Worm (Caenorhabditis elegans) whole organism, L2 larva: ENCODE results near the gene set-16.

Source experiments
- F13H6.1 ChIP-seq: sonication (generic microtip); optimal IDR thresholded peaks from 2 replicates; lab custom pipeline; 2016; ENCODE audit warnings: missing genetic modification characterization, missing compliant biosample characterization
- R02D3.7 ChIP-seq: fragments of 150-350 bp; optimal IDR thresholded peaks from 2 replicates; lab custom pipeline; 2014; ENCODE audit warnings: missing biosample characterization, missing genetic modification characterization
- Y55F3AM.14 ChIP-seq: fragments of 200-800 bp; sonication (Bioruptor generic); optimal IDR thresholded peaks from 2 replicates; lab custom pipeline; 2018; ENCODE audit warnings: mild to moderate bottlenecking, missing genetic modification characterization, missing compliant biosample characterization
- ZK546.5 ChIP-seq: sonication (generic microtip); optimal IDR thresholded peaks from 2 replicates; lab custom pipeline; 2017; ENCODE audit warnings: missing biosample characterization, missing genetic modification characterization
- alr-1 ChIP-seq: fragments of 150-350 bp; optimal IDR thresholded peaks from 2 replicates; lab custom pipeline; 2014; ENCODE audit warnings: missing biosample characterization, missing genetic modification characterization
- aly-2 ChIP-seq: fragments of 150-350 bp; optimal IDR thresholded peaks from 2 replicates; lab custom pipeline; 2014; ENCODE audit warnings: missing biosample characterization, missing genetic modification characterization
- ama-1 ChIP-seq: fragments of 150-350 bp; optimal IDR thresholded peaks from 2 replicates; lab custom pipeline; 2018; ENCODE audit warnings: inconsistent platforms
- ceh-82 ChIP-seq: fragments of 150-350 bp; optimal IDR thresholded peaks from 2 replicates; lab custom pipeline; 2014; ENCODE audit warnings: missing biosample characterization, missing genetic modification characterization
- crh-2 ChIP-seq: sonication (generic microtip); optimal IDR thresholded peaks from 2 replicates; lab custom pipeline; 2017; ENCODE audit warnings: missing biosample characterization, missing genetic modification characterization
- dmd-4 ChIP-seq: sonication (generic microtip); optimal IDR thresholded peaks from 2 replicates; lab custom pipeline; 2017; ENCODE audit warnings: missing biosample characterization, missing genetic modification characterization
- egl-27 ChIP-seq: sonication (generic microtip); optimal IDR thresholded peaks from 3 replicates; lab custom pipeline; 2017; ENCODE audit warnings: missing biosample characterization, missing genetic modification reagents, missing genetic modification characterization
- elt-1 ChIP-seq: fragments of 150-350 bp; optimal IDR thresholded peaks from 2 replicates; lab custom pipeline; 2014; ENCODE audit warnings: missing biosample characterization, missing genetic modification characterization
- elt-3 ChIP-seq: sonication (generic microtip); optimal IDR thresholded peaks from 2 replicates; lab custom pipeline; 2017; ENCODE audit warnings: missing biosample characterization, missing genetic modification characterization
- fos-1 ChIP-seq: fragments of 150-350 bp; optimal IDR thresholded peaks from 2 replicates; lab custom pipeline; 2014; ENCODE audit warnings: missing biosample characterization, missing genetic modification characterization
- gmeb-1 ChIP-seq: fragments of 150-350 bp; optimal IDR thresholded peaks from 2 replicates; lab custom pipeline; 2014; ENCODE audit warnings: missing biosample characterization, missing genetic modification characterization
- lin-13 ChIP-seq: fragments of 150-350 bp; optimal IDR thresholded peaks from 2 replicates; lab custom pipeline; 2014; ENCODE audit warnings: missing biosample characterization, missing genetic modification reagents, missing genetic modification characterization
- lsy-2 ChIP-seq, 2 experiments: fragments of 150-350 bp in 1 of 2; sonication (generic microtip) in 1 of 2; optimal IDR thresholded peaks; 2 replicates each; lab custom pipeline; 2014 to 2017; ENCODE audit warnings: missing biosample characterization in 2 of 2, missing genetic modification characterization in 2 of 2
- mdl-1 ChIP-seq, 2 experiments: fragments of 150-350 bp in 1 of 2; sonication (generic microtip) in 1 of 2; optimal IDR thresholded peaks; 2 replicates each; lab custom pipeline; 2017; ENCODE audit warnings: missing biosample characterization in 2 of 2, missing genetic modification characterization in 2 of 2
- nhr-10 ChIP-seq: sonication (generic microtip); optimal IDR thresholded peaks from 2 replicates; lab custom pipeline; 2017; ENCODE audit warnings: missing biosample characterization, missing genetic modification characterization
- nhr-11 ChIP-seq: fragments of 150-350 bp; optimal IDR thresholded peaks from 2 replicates; lab custom pipeline; 2014; ENCODE audit warnings: missing biosample characterization, missing genetic modification characterization
- nhr-129 ChIP-seq: fragments of 150-350 bp; optimal IDR thresholded peaks from 2 replicates; lab custom pipeline; 2014; ENCODE audit warnings: missing biosample characterization, missing genetic modification characterization
- nhr-21 ChIP-seq: fragments of 150-350 bp; optimal IDR thresholded peaks from 2 replicates; lab custom pipeline; 2014; ENCODE audit warnings: missing biosample characterization, missing genetic modification characterization
- nhr-23 ChIP-seq: fragments of 150-350 bp; optimal IDR thresholded peaks from 2 replicates; lab custom pipeline; 2014; ENCODE audit warnings: missing biosample characterization, missing genetic modification reagents, missing genetic modification characterization
- nhr-237 ChIP-seq: fragments of 150-350 bp; optimal IDR thresholded peaks from 2 replicates; lab custom pipeline; 2014; ENCODE audit warnings: missing biosample characterization, missing genetic modification characterization
- nhr-6 ChIP-seq: fragments of 150-350 bp; optimal IDR thresholded peaks from 2 replicates; lab custom pipeline; 2014; ENCODE audit warnings: missing biosample characterization, missing genetic modification characterization
- sem-4 ChIP-seq: fragments of 150-350 bp; optimal IDR thresholded peaks from 2 replicates; lab custom pipeline; 2014; ENCODE audit warnings: missing biosample characterization, missing genetic modification reagents, missing genetic modification characterization
- skn-1 ChIP-seq: sonication (generic microtip); optimal IDR thresholded peaks from 2 replicates; lab custom pipeline; 2017; ENCODE audit warnings: missing biosample characterization, missing genetic modification characterization
- sma-3 ChIP-seq: sonication (generic microtip); optimal IDR thresholded peaks from 2 replicates; lab custom pipeline; 2016; ENCODE audit warnings: missing genetic modification reagents, missing genetic modification characterization, missing compliant biosample characterization
- sma-9 ChIP-seq, 2 experiments: fragments of 150-350 bp in 1 of 2; sonication (generic microtip) in 1 of 2; optimal IDR thresholded peaks; 2 replicates each; lab custom pipeline; 2014 to 2016; ENCODE audit warnings: missing genetic modification characterization in 2 of 2, mild to moderate bottlenecking in 1 of 2, missing biosample characterization in 1 of 2, missing compliant biosample characterization in 1 of 2, missing genetic modification reagents in 1 of 2, moderate library complexity in 1 of 2
- snpc-4 ChIP-seq: fragments of 150-350 bp; optimal IDR thresholded peaks from 2 replicates; lab custom pipeline; 2014; ENCODE audit warnings: missing biosample characterization, missing genetic modification characterization
- unc-39 ChIP-seq: fragments of 150-350 bp; optimal IDR thresholded peaks from 2 replicates; lab custom pipeline; 2014; ENCODE audit warnings: missing biosample characterization, missing genetic modification characterization
- unc-55 ChIP-seq: fragments of 150-350 bp; sonication (generic microtip); optimal IDR thresholded peaks from 3 replicates; lab custom pipeline; 2014; ENCODE audit warnings: missing biosample characterization, missing genetic modification reagents, missing genetic modification characterization
- ztf-1 ChIP-seq: fragments of 200-800 bp; sonication (Bioruptor generic); conservative IDR thresholded peaks from 2 replicates; pipeline ENCODE4 v1.3.6; 2022; ENCODE audit warnings: missing genetic modification characterization, missing compliant biosample characterization
- ztf-11 ChIP-seq: sonication (generic microtip); optimal IDR thresholded peaks from 2 replicates; lab custom pipeline; 2017; ENCODE audit warnings: missing biosample characterization, missing genetic modification characterization

The set-16 gene

ce11 chrIII:13642227-13642626 lies 1.5 kb upstream of the set-16 start, which contains the start of gene T12D8.10:
T12D8.10 (minus strand) TSS chrIII:13642327.
- no peak for TF ChIP-seq ama-1 (lab: Kevin White, UChicago)
- no peak for TF ChIP-seq snpc-4 (tag; lab: Kevin White, UChicago)
- TF ChIP-seq sma-9 (GFP tag; optimal IDR thresholded peaks at IDR 0.05; lab: Kevin White, UChicago): no peak
- TF ChIP-seq sma-9 (tag; optimal IDR thresholded peaks at IDR 0.05; lab: Kevin White, UChicago): no peak
- TF ChIP-seq nhr-23: no peak
- TF ChIP-seq ceh-82: no peak
- TF ChIP-seq elt-1 (tag; lab: Kevin White, UChicago): no peak
- no peak for TF ChIP-seq gmeb-1
- TF ChIP-seq nhr-10 (tag; lab: Kevin White, UChicago): no peak

- TF ChIP-seq skn-1 (tag; lab: Kevin White, UChicago) (no peak), mdl-1 (tag; optimal IDR thresholded peaks at IDR 0.05; lab: Kevin White, UChicago) (no peak), dmd-4 (tag; lab: Kevin White, UChicago) (no peak), nhr-10 (tag; lab: Kevin White, UChicago) (no peak), Y55F3AM.14 (GFP tag; lab: Kevin White, UChicago) (no peak), sma-3 (GFP tag; lab: Kevin White, UChicago) (no peak), aly-2 (tag; lab: Kevin White, UChicago) (no peak), ztf-1 (GFP tag; lab: Robert Waterston, UW) (no peak), elt-3 (tag; lab: Kevin White, UChicago) (no peak), R02D3.7 (tag; lab: Kevin White, UChicago) (no peak), nhr-6 (tag; lab: Kevin White, UChicago) (no peak), ama-1 (lab: Kevin White, UChicago) (no peak), F13H6.1 (tag; lab: Kevin White, UChicago) (no peak), lsy-2 (tag; optimal IDR thresholded peaks at IDR 0.05; lab: Kevin White, UChicago) (no peak), unc-55 (GFP tag; lab: Kevin White, UChicago) (no peak), fos-1 (tag; lab: Kevin White, UChicago) (no peak), nhr-23 (no peak), ceh-82 (no peak), ztf-11 (no peak), lin-13 (GFP tag; lab: Kevin White, UChicago) (no peak)
- TF ChIP-seq, all 48 proteins: peak for 0
Observed at ce11 chrIII:13642776-13643175, 940 bp upstream of the set-16 start.

- TF ChIP-seq lsy-2 (tag; optimal IDR thresholded peaks at IDR 0.05; lab: Kevin White, UChicago) (no peak), nhr-11 (tag; lab: Kevin White, UChicago) (no peak), snpc-4 (tag; lab: Kevin White, UChicago) (no peak), alr-1 (tag; lab: Kevin White, UChicago) (no peak), nhr-23 (no peak), ZK546.5 (tag; lab: Kevin White, UChicago) (no peak), elt-1 (tag; lab: Kevin White, UChicago) (no peak), nhr-21 (tag; lab: Kevin White, UChicago) (no peak), unc-39 (tag; lab: Kevin White, UChicago) (no peak), nhr-129 (tag; lab: Kevin White, UChicago) (no peak), crh-2 (tag; lab: Kevin White, UChicago) (no peak)
- TF ChIP-seq, all 48 proteins: peak for 0
Observed at ce11 chrIII:13644279-13644678, 563 bp downstream of the set-16 start.

- TF ChIP-seq nhr-237 (tag; lab: Kevin White, UChicago): no peak
- no peak for TF ChIP-seq nhr-6 (tag; lab: Kevin White, UChicago)
- no peak for TF ChIP-seq ztf-1 (GFP tag; lab: Robert Waterston, UW)
- no peak for TF ChIP-seq nhr-11 (tag; lab: Kevin White, UChicago)
- TF ChIP-seq Y55F3AM.14 (GFP tag; lab: Kevin White, UChicago): no peak
- no peak for TF ChIP-seq sma-9 (GFP tag; optimal IDR thresholded peaks at IDR 0.05; lab: Kevin White, UChicago)
- no peak for TF ChIP-seq sma-9 (tag; optimal IDR thresholded peaks at IDR 0.05; lab: Kevin White, UChicago)
- TF ChIP-seq unc-55 (GFP tag; lab: Kevin White, UChicago): no peak
- no peak for TF ChIP-seq nhr-10 (tag; lab: Kevin White, UChicago)
- no peak for TF ChIP-seq R02D3.7 (tag; lab: Kevin White, UChicago)
- TF ChIP-seq egl-27 (tag; lab: Kevin White, UChicago): no peak
- TF ChIP-seq F13H6.1 (tag; lab: Kevin White, UChicago): no peak
- TF ChIP-seq lsy-2 (tag; optimal IDR thresholded peaks at IDR 0.05; lab: Kevin White, UChicago): no peak
- TF ChIP-seq sem-4 (tag; lab: Kevin White, UChicago): no peak
- TF ChIP-seq elt-3 (tag; lab: Kevin White, UChicago): no peak
- TF ChIP-seq snpc-4 (tag; lab: Kevin White, UChicago): no peak
- TF ChIP-seq elt-1 (tag; lab: Kevin White, UChicago): no peak
- no peak for TF ChIP-seq sma-3 (GFP tag; lab: Kevin White, UChicago)
Observed at ce11 chrIII:13645885-13646488, 2.3 kb downstream of the set-16 start.
